Fruit fly (Drosophila melanogaster): ENCODE data around the gene CG11668.

dm6 chr3R:13039037-13039583 is 935 bp downstream of the CG11668 start:
- no peak for TF ChIP-seq CG8478 (optimal IDR thresholded peaks at IDR 0.05)
- no peak for TF ChIP-seq CTCF (optimal IDR thresholded peaks at IDR 0.05)

Measured in S2 (cell line).